Fruit fly (Drosophila melanogaster): ENCODE data around the gene CG45011.

Gene CG45011

DNA sequence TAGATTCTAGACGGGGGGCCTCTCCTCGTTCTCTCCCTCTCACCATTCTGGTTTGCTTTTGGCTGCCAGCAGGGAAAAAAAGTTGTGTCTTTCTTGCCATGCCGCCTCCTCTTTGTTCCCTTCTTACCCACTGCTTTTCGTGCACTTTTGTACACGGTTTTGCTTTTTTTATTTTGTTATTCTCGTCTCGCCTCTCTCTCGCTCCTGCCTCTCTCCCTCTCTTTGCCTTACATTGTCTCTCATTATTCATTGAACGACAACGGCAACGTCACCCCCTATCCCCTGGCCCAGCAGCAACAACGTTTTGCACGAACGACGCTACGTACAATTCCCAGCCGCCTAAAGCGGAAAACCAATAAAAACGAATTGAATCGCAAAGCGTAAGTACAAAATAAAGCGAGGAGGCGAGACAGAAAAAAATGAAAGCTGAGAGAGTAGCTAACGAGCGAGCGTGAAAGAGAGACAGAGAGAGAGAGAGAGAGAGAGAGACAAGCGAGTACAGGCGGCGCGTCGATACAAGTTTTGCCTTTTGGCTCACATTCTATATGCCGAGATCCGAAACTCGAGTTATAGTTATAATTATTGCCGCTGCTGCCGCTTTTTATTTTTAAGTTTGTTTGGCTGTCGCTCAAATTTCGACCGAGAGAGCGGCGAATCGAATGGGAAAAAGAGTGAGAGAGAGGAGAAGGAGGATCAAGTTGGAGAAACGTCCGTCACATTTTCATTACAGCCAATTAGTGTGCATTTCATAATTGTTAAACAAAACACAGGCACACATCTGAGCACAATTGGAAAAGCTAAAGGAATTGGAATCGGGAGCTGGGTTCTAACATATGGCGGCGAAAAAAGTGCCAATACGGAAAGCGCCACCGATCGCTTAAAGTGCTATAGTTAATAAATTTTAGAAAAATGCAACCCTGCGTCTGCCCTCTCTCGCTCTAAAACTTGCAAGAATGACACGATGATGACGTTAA is 26.9 kb upstream of the CG45011 start (continued):
- TF ChIP-seq dsf (GFP tag; optimal IDR thresholded peaks at IDR 0.05; ENCODE audit: borderline replicate concordance) (no peak), Dfd (GFP tag; optimal IDR thresholded peaks at IDR 0.05) (no peak), dl (GFP tag; optimal IDR thresholded peaks at IDR 0.05; ENCODE audit: insufficient read depth in 1 of 2, partially characterized antibody in 2 of 2) (peak; percentile 73 to 88), psq (GFP tag; optimal IDR thresholded peaks at IDR 0.05) (peak; percentile 100), Dif (GFP tag; optimal IDR thresholded peaks at IDR 0.05; ENCODE audit: partially characterized antibody) (peak; percentile 90), Myc (optimal IDR thresholded peaks at IDR 0.05) (no peak), woc (GFP tag; optimal IDR thresholded peaks at IDR 0.05) (peak; percentile 43), Hr83 (GFP tag; optimal IDR thresholded peaks at IDR 0.05; ENCODE audit: poor library complexity, severe bottlenecking) (peak; percentile 11), fru (GFP tag; optimal IDR thresholded peaks at IDR 0.05) (peak; percentile 64)

DNA sequence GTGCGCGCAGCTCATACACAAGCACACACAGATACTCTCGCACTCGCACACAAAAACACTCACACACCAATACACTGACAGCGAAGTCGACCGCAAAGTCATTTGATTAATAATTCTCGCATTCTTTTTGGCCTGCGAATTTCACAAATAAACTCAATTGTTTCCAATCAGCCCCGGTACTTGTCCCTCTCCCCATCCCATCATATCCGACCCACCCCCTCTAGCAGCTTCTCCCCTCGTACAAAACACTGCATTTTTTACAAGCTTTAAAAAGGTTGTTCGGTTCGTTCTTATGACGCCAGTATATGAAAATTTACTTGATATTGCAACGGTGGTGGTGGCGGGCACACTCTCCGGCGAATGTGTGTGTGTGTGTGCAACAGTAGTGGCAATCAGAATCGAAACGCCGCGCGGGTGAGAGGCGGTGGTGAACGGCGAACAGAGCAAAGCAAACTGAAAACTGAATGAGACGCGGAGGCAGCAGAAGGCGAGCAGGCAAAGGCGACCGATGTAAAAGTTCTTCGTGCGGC is 26.1 kb upstream of the CG45011 start:
- TF ChIP-seq br (GFP tag; optimal IDR thresholded peaks at IDR 0.05): peak; percentile 63
- peak; percentile 67 for TF ChIP-seq Hnf4 (GFP tag; optimal IDR thresholded peaks at IDR 0.05)
- TF ChIP-seq Hr78 (GFP tag; optimal IDR thresholded peaks at IDR 0.05): no peak
- TF ChIP-seq Rel (GFP tag; optimal IDR thresholded peaks at IDR 0.05): no peak
- TF ChIP-seq Rel (tag; optimal IDR thresholded peaks at IDR 0.05): peak; percentile 80
- TF ChIP-seq h (GFP tag; optimal IDR thresholded peaks at IDR 0.05): peak; percentile 71
- peak; percentile 36 to 58 for TF ChIP-seq dl (GFP tag; optimal IDR thresholded peaks at IDR 0.05; ENCODE audit: insufficient read depth in 1 of 2, partially characterized antibody in 2 of 2)
- TF ChIP-seq CG9705 (GFP tag; optimal IDR thresholded peaks at IDR 0.05): peak; percentile 24
- peak; percentile 74 for TF ChIP-seq brk (GFP tag; optimal IDR thresholded peaks at IDR 0.05)
- TF ChIP-seq foxo (GFP tag; optimal IDR thresholded peaks at IDR 0.05): peak; percentile 20 to 51
- peak; percentile 30 for TF ChIP-seq OdsH (GFP tag; optimal IDR thresholded peaks at IDR 0.05)
- TF ChIP-seq CG32264 (GFP tag; optimal IDR thresholded peaks at IDR 0.05): peak; percentile 12
- no peak for TF ChIP-seq Abd-B (GFP tag; optimal IDR thresholded peaks at IDR 0.05)
- peak; percentile 92 for TF ChIP-seq Hr83 (GFP tag; optimal IDR thresholded peaks at IDR 0.05; ENCODE audit: poor library complexity, severe bottlenecking)
- TF ChIP-seq Mio (GFP tag; optimal IDR thresholded peaks at IDR 0.05): no peak
- TF ChIP-seq dmrt93B (GFP tag; optimal IDR thresholded peaks at IDR 0.05): no peak
- no peak for TF ChIP-seq Dfd (GFP tag; optimal IDR thresholded peaks at IDR 0.05)
- TF ChIP-seq lola (GFP tag; optimal IDR thresholded peaks at IDR 0.05): no peak
- peak; percentile 58 for TF ChIP-seq jim (GFP tag; optimal IDR thresholded peaks at IDR 0.05)
- peak; percentile 62 for TF ChIP-seq Sp1 (GFP tag; optimal IDR thresholded peaks at IDR 0.05)
- TF ChIP-seq woc (GFP tag; optimal IDR thresholded peaks at IDR 0.05): no peak
- TF ChIP-seq tai (GFP tag; optimal IDR thresholded peaks at IDR 0.05): no peak
- peak; percentile 50 for TF ChIP-seq Jra (GFP tag; optimal IDR thresholded peaks at IDR 0.05)
- no peak for TF ChIP-seq HLH106 (tag; optimal IDR thresholded peaks at IDR 0.05)
- peak; percentile 89 for TF ChIP-seq Vsx2 (GFP tag; optimal IDR thresholded peaks at IDR 0.05; ENCODE audit: partially characterized antibody)
- TF ChIP-seq ey (GFP tag; optimal IDR thresholded peaks at IDR 0.05): peak; percentile 6
- no peak for TF ChIP-seq usp (GFP tag; optimal IDR thresholded peaks at IDR 0.05)
- no peak for TF ChIP-seq sv (GFP tag; optimal IDR thresholded peaks at IDR 0.05)
- peak; percentile 80 for TF ChIP-seq Dif (GFP tag; optimal IDR thresholded peaks at IDR 0.05; ENCODE audit: partially characterized antibody)
- TF ChIP-seq psq (GFP tag; optimal IDR thresholded peaks at IDR 0.05): peak; percentile 100
- TF ChIP-seq sage (GFP tag; optimal IDR thresholded peaks at IDR 0.05): peak; percentile 41
- TF ChIP-seq N (GFP tag; optimal IDR thresholded peaks at IDR 0.05): peak; percentile 62
- no peak for TF ChIP-seq GATAd (GFP tag; optimal IDR thresholded peaks at IDR 0.05)
- TF ChIP-seq CrebA (GFP tag; optimal IDR thresholded peaks at IDR 0.05; ENCODE audit: borderline replicate concordance): peak; percentile 61
- no peak for TF ChIP-seq dsf (GFP tag; optimal IDR thresholded peaks at IDR 0.05; ENCODE audit: borderline replicate concordance)
- peak; percentile 62 for TF ChIP-seq fru (GFP tag; optimal IDR thresholded peaks at IDR 0.05)
- TF ChIP-seq Myc (optimal IDR thresholded peaks at IDR 0.05): no peak
- TF ChIP-seq rgr (GFP tag; optimal IDR thresholded peaks at IDR 0.05): peak; percentile 19
- TF ChIP-seq pan (optimal IDR thresholded peaks at IDR 0.05): no peak
